Worm (Caenorhabditis elegans): ENCODE results near the gene col-44.

DNA sequence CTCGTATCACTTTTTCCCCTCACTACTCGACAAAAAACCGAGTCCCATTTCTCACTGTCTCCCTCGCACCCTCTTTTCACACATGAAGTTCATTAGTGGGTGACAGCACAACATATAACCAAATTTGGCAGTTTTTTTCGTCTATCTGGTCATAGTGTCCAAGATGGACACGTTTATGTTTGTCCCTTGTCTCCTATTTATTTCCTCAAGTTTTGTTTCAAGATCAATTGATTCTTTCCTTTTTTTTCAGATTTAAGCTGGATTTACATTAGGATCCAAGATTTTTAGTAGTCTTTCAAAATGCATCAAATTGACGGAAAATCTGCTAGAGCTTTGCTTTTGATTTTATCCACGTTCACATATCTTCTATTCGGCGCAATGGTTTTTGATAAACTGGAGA is 48.3 kb downstream of the col-44 start, which contains the start of gene twk-20:
- no peak for TF ChIP-seq nhr-237 (tag; optimal IDR thresholded peaks at IDR 0.05)
- no peak for TF ChIP-seq nhr-12 (tag; optimal IDR thresholded peaks at IDR 0.05)
- TF ChIP-seq skn-1 (tag; optimal IDR thresholded peaks at IDR 0.05): no peak
- no peak for TF ChIP-seq ztf-11 (tag; optimal IDR thresholded peaks at IDR 0.05)
- no peak for TF ChIP-seq ztf-4 (tag; optimal IDR thresholded peaks at IDR 0.05)
- no peak for TF ChIP-seq lin-39 (tag; optimal IDR thresholded peaks at IDR 0.05)
- TF ChIP-seq dmd-4 (tag; optimal IDR thresholded peaks at IDR 0.05): no peak
- no peak for TF ChIP-seq mab-5 (tag; optimal IDR thresholded peaks at IDR 0.05)
- TF ChIP-seq aly-2 (tag; optimal IDR thresholded peaks at IDR 0.05): no peak
- TF ChIP-seq F13H6.1 (tag; optimal IDR thresholded peaks at IDR 0.05): no peak
- no peak for TF ChIP-seq lsy-2 (tag; optimal IDR thresholded peaks at IDR 0.05)
- no peak for TF ChIP-seq mbf-1 (tag; optimal IDR thresholded peaks at IDR 0.05)
- TF ChIP-seq ama-1 (optimal IDR thresholded peaks at IDR 0.05): no peak

Measured in whole organism, L2 larva.